Worm (Caenorhabditis elegans) whole organism, L3 larva: ENCODE measurements around the gene rpl-34.

ENCODE experiments used
- ceh-82 ChIP-seq: fragments of 150-350 bp; optimal IDR thresholded peaks from 2 replicates; lab custom pipeline; 2014; ENCODE audit warnings: missing biosample characterization, missing genetic modification characterization
- daf-12 ChIP-seq: fragments of 150-350 bp; optimal IDR thresholded peaks from 2 replicates; lab custom pipeline; 2014; ENCODE audit warnings: missing biosample characterization, missing genetic modification reagents, missing genetic modification characterization
- mdl-1 ChIP-seq: fragments of 150-350 bp; optimal IDR thresholded peaks from 2 replicates; lab custom pipeline; 2014; ENCODE audit warnings: missing biosample characterization, missing genetic modification characterization
- mml-1 ChIP-seq: fragments of 150-350 bp; sonication (generic microtip); optimal IDR thresholded peaks from 3 replicates; lab custom pipeline; 2014; ENCODE audit warnings: missing biosample characterization, missing genetic modification characterization
- nhr-11 ChIP-seq: fragments of 150-350 bp; optimal IDR thresholded peaks from 2 replicates; lab custom pipeline; 2014; ENCODE audit warnings: missing biosample characterization, missing genetic modification characterization
- pha-4 ChIP-seq: fragments of 150-350 bp; optimal IDR thresholded peaks from 2 replicates; lab custom pipeline; 2014; ENCODE audit warnings: missing biosample characterization, missing genetic modification reagents, missing genetic modification characterization

DNA sequence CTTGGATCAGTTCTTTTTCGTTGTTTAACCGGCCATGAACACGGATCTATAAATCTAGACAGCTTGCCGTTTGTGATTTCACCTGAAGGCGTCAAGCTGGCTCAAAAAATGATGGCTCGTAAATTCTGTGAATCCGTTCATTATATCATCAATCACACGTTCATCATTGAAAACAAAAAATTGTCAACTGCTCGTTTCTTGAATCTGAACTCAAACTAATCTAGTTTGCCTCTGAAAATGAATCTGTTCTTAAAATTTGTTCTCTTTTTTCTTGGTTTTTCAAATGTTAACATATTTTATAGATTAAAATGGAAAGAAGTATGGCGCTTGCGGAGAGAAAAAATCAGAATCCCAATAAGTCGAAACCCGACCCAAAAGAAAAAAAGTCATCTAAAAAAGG is 21.9 kb downstream of the rpl-34 start, which contains the start of gene C42C1.8:
- TF ChIP-seq nhr-11 (tag; lab: Kevin White, UChicago) (no peak), mml-1 (tag; lab: Kevin White, UChicago) (no peak), daf-12 (no peak), mdl-1 (tag; lab: Kevin White, UChicago) (no peak), pha-4 (tag; lab: Kevin White, UChicago) (no peak), ceh-82 (no peak)
